Worm (Caenorhabditis elegans): Measurements from ENCODE around the gene Y15E3A.5.

- no peak for TF ChIP-seq dao-5 (tag; optimal IDR thresholded peaks at IDR 0.05)
- no peak for TF ChIP-seq him-1 (tag; optimal IDR thresholded peaks at IDR 0.05)
Measured at ce11 chrX:15389853-15390252, 49.5 kb downstream of the Y15E3A.5 start.

Measured in whole organism, L4/young adult.